Fruit fly (Drosophila melanogaster) S2 (cell line): Measurements from ENCODE around the gene awd.
A peak's percentile ranks its signal among the peaks of the same experiment; 100 is the strongest.

ENCODE experiments used
- CG8478 ChIP-seq: fragments of >200 bp; optimal IDR thresholded peaks from 2 replicates; lab custom pipeline; 2018
- CTCF ChIP-seq, 2 experiments: fragments of >200 bp; optimal IDR thresholded peaks; 2 replicates each; lab custom pipeline; 2018

dm6 chr3R:31747429-31748048, 1.7 kb upstream of the awd start, which contains the start of the genes nero and CG1910:
- TF ChIP-seq CTCF (optimal IDR thresholded peaks at IDR 0.05; lab: Kevin White, UChicago) (peak; percentile 18 to 40), CG8478 (no peak)
